Fruit fly (Drosophila melanogaster) whole organism, embryonic: ENCODE measurements around the gene mRpL19.
A peak's percentile ranks its signal among the peaks of the same experiment; 100 is the strongest.

Source experiments
- Awh ChIP-seq: fragments of 200-800 bp; sonication (Bioruptor generic); IDR thresholded peaks from 2 replicates; pipeline ENCODE4, ENCODE4 v1.3.6; 2022; ENCODE audit warnings: missing biosample characterization, missing genetic modification characterization
- Bdp1 ChIP-seq: fragments of 200-800 bp; sonication (Bioruptor generic); optimal IDR thresholded peaks from 3 replicates; lab custom pipeline; 2016; ENCODE audit warnings: missing biosample characterization, missing genetic modification characterization
- C15 ChIP-seq: fragments of 200-800 bp; sonication (Bioruptor generic); IDR thresholded peaks from 3 replicates; pipeline ENCODE4 v1.3.6; 2022; ENCODE audit warnings: missing biosample characterization, missing genetic modification characterization
- CG10431 ChIP-seq: fragments of 200-800 bp; sonication (Bioruptor generic); optimal IDR thresholded peaks from 3 replicates; lab custom pipeline; 2018; ENCODE audit warnings: missing biosample characterization, mild to moderate bottlenecking, missing genetic modification characterization
- CG11085 ChIP-seq: fragments of 200-800 bp; sonication (Bioruptor generic); IDR thresholded peaks from 2 replicates; pipeline ENCODE4 v1.3.6; 2022; ENCODE audit warnings: missing biosample characterization, missing genetic modification characterization
- CG12071 ChIP-seq: fragments of 200-800 bp; sonication (Bioruptor generic); optimal IDR thresholded peaks from 3 replicates; lab custom pipeline; 2018; ENCODE audit warnings: missing biosample characterization, mild to moderate bottlenecking, missing genetic modification characterization
- CG12104 ChIP-seq: fragments of 200-800 bp; sonication (Bioruptor generic); optimal IDR thresholded peaks from 3 replicates; lab custom pipeline; 2016; ENCODE audit warnings: missing biosample characterization, missing genetic modification characterization
- CG15601 ChIP-seq: fragments of 200-800 bp; sonication (Bioruptor generic); optimal IDR thresholded peaks from 3 replicates; lab custom pipeline; 2019; ENCODE audit warnings: missing biosample characterization, mild to moderate bottlenecking, missing genetic modification characterization, moderate library complexity
- CG1602 ChIP-seq: fragments of 200-800 bp; sonication (Bioruptor generic); optimal IDR thresholded peaks from 3 replicates; lab custom pipeline; 2016; ENCODE audit warnings: missing biosample characterization, missing genetic modification characterization
- CG18011 ChIP-seq: fragments of 200-800 bp; sonication (Bioruptor generic); optimal IDR thresholded peaks from 2 replicates; lab custom pipeline; 2017; ENCODE audit warnings: missing biosample characterization, missing genetic modification characterization, mild to moderate bottlenecking, moderate library complexity, missing genotype
- CG32767 ChIP-seq: fragments of 200-800 bp; sonication (Bioruptor generic); IDR thresholded peaks from 2 replicates; pipeline ENCODE4 v1.3.6; 2022; ENCODE audit warnings: missing biosample characterization, missing genetic modification characterization
- CG33557 ChIP-seq: fragments of 200-800 bp; sonication (Bioruptor generic); optimal IDR thresholded peaks from 2 replicates; lab custom pipeline; 2019; ENCODE audit warnings: missing biosample characterization, mild to moderate bottlenecking, missing genetic modification characterization, moderate library complexity
- CG4282 ChIP-seq: fragments of 200-800 bp; sonication (Bioruptor generic); optimal IDR thresholded peaks from 2 replicates; lab custom pipeline; 2016; ENCODE audit warnings: missing biosample characterization, missing genetic modification characterization
- CG5953 ChIP-seq: fragments of 200-800 bp; sonication (Bioruptor generic); IDR thresholded peaks from 2 replicates; pipeline ENCODE4 v1.3.6; 2022; ENCODE audit warnings: missing biosample characterization, missing genetic modification characterization
- CG6689 ChIP-seq: fragments of 200-800 bp; sonication (Bioruptor generic); IDR thresholded peaks from 2 replicates; pipeline ENCODE4 v1.3.6; 2022; ENCODE audit warnings: missing biosample characterization, missing genetic modification characterization
- CG7372 ChIP-seq: fragments of 200-800 bp; sonication (Bioruptor generic); IDR thresholded peaks from 2 replicates; pipeline ENCODE4 v1.3.6; 2022; ENCODE audit warnings: missing biosample characterization, missing genetic modification characterization
- CG7928 ChIP-seq: fragments of 200-800 bp; sonication (Bioruptor generic); optimal IDR thresholded peaks from 2 replicates; lab custom pipeline; 2017; ENCODE audit warnings: missing biosample characterization, mild to moderate bottlenecking, missing genetic modification characterization
- CG7987 ChIP-seq: fragments of 200-800 bp; sonication (Bioruptor generic); optimal IDR thresholded peaks from 2 replicates; lab custom pipeline; 2018; ENCODE audit warnings: missing biosample characterization, mild to moderate bottlenecking, missing genetic modification characterization, moderate library complexity
- CG8281 ChIP-seq: fragments of 200-800 bp; sonication (Bioruptor generic); optimal IDR thresholded peaks from 2 replicates; lab custom pipeline; 2018; ENCODE audit warnings: missing biosample characterization, mild to moderate bottlenecking, missing genetic modification characterization, moderate library complexity
- CG8290 ChIP-seq, 3 experiments: fragments of 200-800 bp; sonication (Bioruptor generic); optimal IDR thresholded peaks; 2 replicates each; lab custom pipeline; 2016 to 2019; ENCODE audit warnings: missing biosample characterization in 3 of 3, missing genetic modification characterization in 3 of 3, mild to moderate bottlenecking in 2 of 3, moderate library complexity in 1 of 3
- CG9215 ChIP-seq: fragments of 200-800 bp; sonication (Bioruptor generic); IDR thresholded peaks from 2 replicates; pipeline ENCODE4 v1.3.6; 2022; ENCODE audit warnings: missing biosample characterization, missing genetic modification characterization
- Chrac-16 ChIP-seq: fragments of 200-800 bp; sonication (Bioruptor generic); optimal IDR thresholded peaks from 3 replicates; lab custom pipeline; 2016; ENCODE audit warnings: missing biosample characterization, missing genetic modification characterization
- Dref ChIP-seq: fragments of 200-800 bp; sonication (Bioruptor generic); IDR thresholded peaks from 2 replicates; pipeline ENCODE4 v1.3.6; 2022; ENCODE audit warnings: missing biosample characterization, missing genetic modification characterization
- ERR ChIP-seq: fragments of 200-800 bp; sonication (Bioruptor generic); optimal IDR thresholded peaks from 2 replicates; lab custom pipeline; 2016; ENCODE audit warnings: missing biosample characterization, missing genetic modification characterization
- Optix ChIP-seq: fragments of 200-800 bp; sonication (Bioruptor generic); IDR thresholded peaks from 3 replicates; pipeline ENCODE4 v1.3.6; 2022; ENCODE audit warnings: missing biosample characterization, missing genetic modification characterization
- Side ChIP-seq: fragments of 200-800 bp; sonication (Bioruptor generic); optimal IDR thresholded peaks from 2 replicates; lab custom pipeline; 2016; ENCODE audit warnings: missing biosample characterization, missing genetic modification characterization
- Sox100B ChIP-seq: fragments of 200-800 bp; sonication (Bioruptor generic); optimal IDR thresholded peaks from 3 replicates; lab custom pipeline; 2018; ENCODE audit warnings: missing biosample characterization, mild to moderate bottlenecking, missing genetic modification characterization
- Taf1 ChIP-seq: fragments of 200-800 bp; sonication (Bioruptor generic); IDR thresholded peaks from 2 replicates; pipeline ENCODE4 v1.3.6; 2022; ENCODE audit warnings: missing biosample characterization, missing genetic modification characterization
- Vsx1 ChIP-seq: fragments of 200-800 bp; sonication (Bioruptor generic); optimal IDR thresholded peaks from 2 replicates; lab custom pipeline; 2017; ENCODE audit warnings: missing biosample characterization, mild to moderate bottlenecking, missing genetic modification characterization, missing genetic modification reagents
- bsh ChIP-seq, 2 experiments: fragments of 200-800 bp; sonication (Bioruptor generic); optimal IDR thresholded peaks; 2 replicates each; lab custom pipeline; 2017 to 2018; ENCODE audit warnings: mild to moderate bottlenecking in 2 of 2, missing biosample characterization in 2 of 2, missing genetic modification characterization in 2 of 2, moderate library complexity in 1 of 2
- btn ChIP-seq: fragments of 200-800 bp; sonication (Bioruptor generic); optimal IDR thresholded peaks from 2 replicates; lab custom pipeline; 2016; ENCODE audit warnings: missing biosample characterization, missing genetic modification characterization
- ci ChIP-seq: fragments of 200-800 bp; sonication (Bioruptor generic); IDR thresholded peaks from 3 replicates; pipeline ENCODE4 v1.3.6; 2022; ENCODE audit warnings: missing biosample characterization, missing genetic modification characterization
- dimm ChIP-seq: fragments of 200-800 bp; sonication (Bioruptor generic); IDR thresholded peaks from 2 replicates; pipeline ENCODE4 v1.3.6; 2022; ENCODE audit warnings: missing biosample characterization, missing genetic modification characterization
- disco-r ChIP-seq: fragments of 200-800 bp; sonication (Bioruptor generic); optimal IDR thresholded peaks from 2 replicates; lab custom pipeline; 2016; ENCODE audit warnings: missing biosample characterization, missing genetic modification characterization
- ftz-f1 ChIP-seq: fragments of 200-800 bp; sonication (Bioruptor generic); optimal IDR thresholded peaks from 2 replicates; lab custom pipeline; 2016; ENCODE audit warnings: missing biosample characterization, missing genetic modification characterization
- inv ChIP-seq: fragments of 200-800 bp; sonication (Bioruptor generic); IDR thresholded peaks from 2 replicates; pipeline ENCODE4 v1.3.6; 2022; ENCODE audit warnings: missing biosample characterization, missing genetic modification characterization; ENCODE audit not compliant: partially characterized antibody
- jing ChIP-seq: fragments of 200-800 bp; sonication (Bioruptor generic); optimal IDR thresholded peaks from 2 replicates; lab custom pipeline; 2018; ENCODE audit warnings: missing biosample characterization, mild to moderate bottlenecking, missing genetic modification characterization
- ken ChIP-seq: fragments of 200-800 bp; sonication (Bioruptor generic); IDR thresholded peaks from 3 replicates; pipeline ENCODE4 v1.3.6; 2022; ENCODE audit warnings: missing biosample characterization, missing genetic modification characterization
- mld ChIP-seq: fragments of 200-800 bp; sonication (Bioruptor generic); IDR thresholded peaks from 3 replicates; pipeline ENCODE4 v1.3.6; 2022; ENCODE audit warnings: missing biosample characterization, missing genetic modification characterization; ENCODE audit not compliant: partially characterized antibody
- nerfin-1 ChIP-seq: fragments of 200-800 bp; sonication (Bioruptor generic); optimal IDR thresholded peaks from 3 replicates; lab custom pipeline; 2019; ENCODE audit warnings: missing biosample characterization, mild to moderate bottlenecking, missing genetic modification characterization, moderate library complexity
- nmo ChIP-seq: fragments of 200-800 bp; sonication (Bioruptor generic); optimal IDR thresholded peaks from 2 replicates; lab custom pipeline; 2018; ENCODE audit warnings: missing biosample characterization, mild to moderate bottlenecking, missing genetic modification characterization, moderate library complexity
- oc ChIP-seq: fragments of 200-800 bp; sonication (Bioruptor generic); optimal IDR thresholded peaks from 2 replicates; lab custom pipeline; 2018; ENCODE audit warnings: missing biosample characterization, mild to moderate bottlenecking, missing genetic modification characterization, moderate library complexity
- schlank ChIP-seq: fragments of 200-800 bp; sonication (Bioruptor generic); optimal IDR thresholded peaks from 2 replicates; lab custom pipeline; 2018; ENCODE audit warnings: missing biosample characterization, mild to moderate bottlenecking, missing genetic modification characterization
- sd ChIP-seq: fragments of 200-800 bp; sonication (Bioruptor generic); optimal IDR thresholded peaks from 3 replicates; lab custom pipeline; 2018; ENCODE audit warnings: missing biosample characterization, mild to moderate bottlenecking, missing genetic modification characterization, moderate library complexity
- shn ChIP-seq: fragments of 200-800 bp; sonication (Bioruptor generic); optimal IDR thresholded peaks from 3 replicates; lab custom pipeline; 2016; ENCODE audit warnings: missing biosample characterization, missing genetic modification characterization
- sna ChIP-seq: fragments of 200-800 bp; sonication (Bioruptor generic); IDR thresholded peaks from 2 replicates; pipeline ENCODE4 v1.3.6; 2022; ENCODE audit warnings: missing biosample characterization, missing genetic modification characterization; ENCODE audit not compliant: partially characterized antibody
- tna ChIP-seq: fragments of 200-800 bp; sonication (Bioruptor generic); IDR thresholded peaks from 2 replicates; pipeline ENCODE4 v1.3.6; 2022; ENCODE audit warnings: missing biosample characterization, missing genetic modification characterization; ENCODE audit not compliant: partially characterized antibody
- toy ChIP-seq: fragments of 200-800 bp; sonication (Bioruptor generic); IDR thresholded peaks from 2 replicates; pipeline ENCODE4 v1.3.6; 2022; ENCODE audit warnings: missing biosample characterization, missing genetic modification characterization
- wor ChIP-seq: fragments of 200-800 bp; sonication (Bioruptor generic); IDR thresholded peaks from 2 replicates; pipeline ENCODE4 v1.3.6; 2022; ENCODE audit warnings: missing biosample characterization, missing genetic modification characterization
- z ChIP-seq: fragments of 200-800 bp; sonication (Bioruptor generic); IDR thresholded peaks from 3 replicates; pipeline ENCODE4 v1.3.6; 2022; ENCODE audit warnings: missing biosample characterization, missing genetic modification characterization

mRpL19 gene

DNA sequence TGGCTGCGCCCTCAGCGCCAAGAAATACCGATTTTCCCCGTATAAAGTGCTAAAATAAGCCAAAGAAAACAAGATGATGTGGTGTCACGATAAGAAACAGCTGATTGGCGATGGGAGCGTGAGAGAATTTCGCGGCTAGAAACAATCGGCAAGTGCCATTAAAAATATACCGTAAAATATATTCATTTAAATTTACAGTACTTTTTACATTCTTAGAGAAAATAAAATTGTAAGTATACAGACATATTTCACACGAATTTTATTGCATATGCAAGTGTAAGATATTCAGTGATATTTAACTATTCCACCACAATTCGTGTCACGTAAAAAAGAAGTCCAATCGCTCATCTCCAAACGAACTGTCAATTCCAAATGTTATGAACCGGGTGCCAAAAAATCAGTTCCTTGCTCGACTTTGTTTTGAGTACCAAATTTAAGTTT, 2.7 kb downstream of the mRpL19 start, which contains the start of the genes Unc50, CG11755 and CG8043 (continued):
- TF ChIP-seq CG15601 (peak; percentile 74), Vsx1 (GFP tag; lab: Kevin White, UChicago) (no peak), Chrac-16 (GFP tag; lab: Kevin White, UChicago) (peak; percentile 78), nmo (peak; percentile 92), disco-r (GFP tag; lab: Kevin White, UChicago) (peak; percentile 53), toy (GFP tag; lab: Robert Waterston, UW) (no peak), CG5953 (GFP tag; lab: Robert Waterston, UW) (no peak), CG12104 (GFP tag; lab: Kevin White, UChicago) (peak; percentile 64), Optix (GFP tag; lab: Robert Waterston, UW) (peak; percentile 45; the same call in 1 of the 3 replicates), nerfin-1 (tag; lab: Kevin White, UChicago) (peak; percentile 77), CG7928 (GFP tag; lab: Kevin White, UChicago) (peak; percentile 20), ftz-f1 (GFP tag; lab: Kevin White, UChicago) (no peak), shn (GFP tag; lab: Kevin White, UChicago) (peak; percentile 45), CG6689 (GFP tag; lab: Robert Waterston, UW) (peak; percentile 74), CG9215 (GFP tag; lab: Robert Waterston, UW) (peak; percentile 84), jing (no peak), btn (GFP tag; lab: Kevin White, UChicago) (no peak), Taf1 (GFP tag; lab: Robert Waterston, UW) (peak; percentile 72), C15 (GFP tag; lab: Robert Waterston, UW) (peak; percentile 16; the same call in 1 of the 3 replicates), ci (GFP tag; lab: Robert Waterston, UW) (no peak; the same call in 2 of the 3 replicates), Awh (GFP tag; lab: Robert Waterston, UW) (0 out of 2 replicates have a peak, but pooled peaks have one; percentile 25), wor (GFP tag; lab: Robert Waterston, UW) (peak; percentile 54), ERR (GFP tag; lab: Kevin White, UChicago) (peak; percentile 15), CG7987 (GFP tag; lab: Kevin White, UChicago) (peak; percentile 39), z (no peak), tna (peak; percentile 84; the same call in 1 of the 2 replicates), CG11085 (GFP tag; lab: Robert Waterston, UW) (peak; percentile 53; the same call in 1 of the 2 replicates), inv (GFP tag; lab: Robert Waterston, UW) (peak; percentile 97), sna (GFP tag; lab: Robert Waterston, UW) (peak; percentile 99), CG1602 (GFP tag; lab: Kevin White, UChicago) (peak; percentile 75), CG12071 (GFP tag; lab: Kevin White, UChicago) (no peak), schlank (tag; lab: Kevin White, UChicago) (peak; percentile 22), Side (GFP tag; lab: Kevin White, UChicago) (peak; percentile 56), mld (peak; percentile 86; the same call in 2 of the 3 replicates), CG4282 (no peak), dimm (no peak), Bdp1 (peak; percentile 30), Sox100B (GFP tag; lab: Kevin White, UChicago) (peak; percentile 73), CG8290 (GFP tag; optimal IDR thresholded peaks at IDR 0.05; lab: Kevin White, UChicago) (peak; percentile 64), CG8290 (tag; optimal IDR thresholded peaks at IDR 0.05; lab: Kevin White, UChicago) (peak in 1 of 2 experiments; percentile 44), CG18011 (GFP tag; lab: Kevin White, UChicago) (peak; percentile 70), CG32767 (GFP tag; lab: Robert Waterston, UW) (peak; percentile 32; the same call in 1 of the 2 replicates), CG10431 (peak; percentile 30), Dref (GFP tag; lab: Robert Waterston, UW) (peak; percentile 36; the same call in 1 of the 2 replicates), CG7372 (GFP tag; lab: Robert Waterston, UW) (peak; percentile 59), sd (tag; lab: Kevin White, UChicago) (no peak), oc (tag; lab: Kevin White, UChicago) (peak; percentile 17), ken (0 out of 3 replicates have a peak, but pooled peaks have one; percentile 32), CG8281 (peak; percentile 41), bsh (GFP tag; optimal IDR thresholded peaks at IDR 0.05; lab: Kevin White, UChicago) (peak in 1 of 2 experiments; percentile 72), CG33557 (peak; percentile 79)
